Fruit fly (Drosophila melanogaster): ENCODE measurements around the gene CG3457.

DNA sequence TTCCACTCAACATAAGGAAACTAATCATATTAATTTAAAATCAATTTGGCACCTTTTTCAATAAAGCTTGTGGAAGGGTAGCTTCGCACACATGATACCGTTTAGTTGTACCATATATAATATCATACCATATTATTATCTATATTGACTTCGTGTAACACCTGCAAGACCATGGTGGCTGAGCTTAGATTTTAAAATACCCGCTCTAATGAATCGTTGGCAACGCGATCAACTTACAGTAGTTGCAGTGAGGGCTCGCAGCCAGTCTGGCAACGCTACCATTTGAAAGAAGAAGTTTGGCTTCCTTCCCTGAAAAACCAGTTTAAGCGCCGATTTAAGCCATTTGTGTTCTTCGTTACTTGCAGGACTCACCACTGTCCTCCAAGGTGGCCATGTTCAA lies 17.2 kb upstream of the CG3457 start:
- TF ChIP-seq ovo (GFP tag; optimal IDR thresholded peaks at IDR 0.05), result no peak
- no peak for TF ChIP-seq bab1 (GFP tag; optimal IDR thresholded peaks at IDR 0.05)
- no peak for TF ChIP-seq CG7101 (tag; optimal IDR thresholded peaks at IDR 0.05)
- no peak for TF ChIP-seq kay (GFP tag; ENCODE audit: borderline replicate concordance)
- no peak for TF ChIP-seq CG14711 (tag; optimal IDR thresholded peaks at IDR 0.05)
- no peak for TF ChIP-seq Mnt (GFP tag; optimal IDR thresholded peaks at IDR 0.05)
- TF ChIP-seq Crg-1 (GFP tag; optimal IDR thresholded peaks at IDR 0.05), result no peak
- TF ChIP-seq CG1620 (GFP tag; optimal IDR thresholded peaks at IDR 0.05), result no peak
- no peak for TF ChIP-seq pad (GFP tag; optimal IDR thresholded peaks at IDR 0.05)
- no peak for TF ChIP-seq CG11617 (GFP tag; optimal IDR thresholded peaks at IDR 0.05)
- no peak for TF ChIP-seq CG5204 (GFP tag; optimal IDR thresholded peaks at IDR 0.05)
- no peak for TF ChIP-seq CG7045 (GFP tag; optimal IDR thresholded peaks at IDR 0.05)
- no peak for TF ChIP-seq tj (GFP tag; optimal IDR thresholded peaks at IDR 0.05)
- no peak for TF ChIP-seq cic (GFP tag; optimal IDR thresholded peaks at IDR 0.05)

All from whole organism, adult.